Fruit fly (Drosophila melanogaster) whole organism: ENCODE measurements around the gene Ctr1A.

Experiments used
- CG8478 ChIP-seq: fragments of >200 bp; optimal IDR thresholded peaks from 2 replicates; lab custom pipeline; 2018; ENCODE audit warnings: inconsistent platforms
- Dll ChIP-seq: fragments of >200 bp; optimal IDR thresholded peaks from 2 replicates; lab custom pipeline; 2017
- psq ChIP-seq: fragments of >200 bp; optimal IDR thresholded peaks from 2 replicates; lab custom pipeline; 2017

dm6 chrX:6661880-6662279, 433 bp downstream of the Ctr1A start:
- TF ChIP-seq Dll (no peak), CG8478 (no peak), psq (lab: Kevin White, UChicago) (no peak)
